In the genomic region with DNA sequence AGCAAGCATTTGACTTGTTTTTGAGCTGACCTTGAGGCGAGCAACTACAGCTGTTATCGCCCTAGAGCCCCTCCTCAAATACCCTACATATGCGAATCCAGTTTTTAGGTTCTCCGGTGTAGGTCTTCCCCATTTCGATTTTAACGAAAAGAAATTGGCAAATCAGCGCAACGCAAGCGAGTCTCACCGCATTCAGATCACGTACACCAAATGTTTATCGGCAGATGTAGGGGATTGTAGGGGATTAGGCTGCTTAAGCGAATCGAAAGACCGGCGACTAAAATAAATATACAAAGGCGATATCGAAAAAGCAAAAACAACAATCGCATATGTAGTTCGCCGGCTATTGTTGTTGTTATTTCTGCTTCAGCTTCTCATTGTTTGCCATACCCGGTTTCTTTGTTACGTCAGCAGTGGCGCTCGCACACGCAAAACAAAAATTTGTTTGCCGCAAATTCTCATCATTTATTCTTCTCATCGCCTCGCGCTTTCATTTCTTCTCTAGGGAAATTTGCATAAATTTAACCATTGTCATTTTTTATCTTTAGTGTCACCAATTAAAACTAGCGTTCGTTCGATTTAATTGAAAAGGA, we compare ENCODE assay signal across 5 fruit fly cellular contexts.
TF ChIP-seq lines count a peak whose summit lies in the region.

No protein-coding gene starts in this region.

TF ChIP-seq in whole organism, adult, 20 proteins besides CTCF, POLR2A, EP300 and RAD21 (continued from another document):
- TF ChIP-seq Clk (GFP tag; optimal IDR thresholded peaks at IDR 0.05; lab: Kevin White, UChicago) = peak; percentile 61
- peak; percentile 10 for TF ChIP-seq cic (GFP tag; optimal IDR thresholded peaks at IDR 0.05; lab: Kevin White, UChicago)
- TF ChIP-seq CG7101 (tag; optimal IDR thresholded peaks at IDR 0.05; lab: Kevin White, UChicago) = peak; percentile 81

TF ChIP-seq in whole organism, embryonic, 481 proteins besides CTCF, POLR2A, EP300 and RAD21 (continued from another document and continues in another):
- TF ChIP-seq disco-r (GFP tag; optimal IDR thresholded peaks at IDR 0.05; lab: Kevin White, UChicago) (peak; percentile 69), pb (GFP tag; optimal IDR thresholded peaks at IDR 0.05; lab: Kevin White, UChicago) (peak; percentile 66), Bteb2 (GFP tag; optimal IDR thresholded peaks at IDR 0.05; lab: Kevin White, UChicago) (peak; percentile 65), CG2712 (tag; optimal IDR thresholded peaks at IDR 0.05; lab: Kevin White, UChicago) (peak; percentile 45), CG32532 (GFP tag; IDR thresholded peaks at IDR 0.05; lab: Robert Waterston, UW) (peak; percentile 85), kay (GFP tag; optimal IDR thresholded peaks at IDR 0.05; lab: Kevin White, UChicago) (peak; percentile 4), Stat92E (GFP tag; optimal IDR thresholded peaks at IDR 0.05; lab: Kevin White, UChicago) (no peak), Dbx (GFP tag; IDR thresholded peaks at IDR 0.05; lab: Robert Waterston, UW) (peak; percentile 81), CG8944 (GFP tag; optimal IDR thresholded peaks at IDR 0.05; lab: Kevin White, UChicago) (peak; percentile 61), lmd (GFP tag; IDR thresholded peaks at IDR 0.05; lab: Robert Waterston, UW) (peak; percentile 76; the same call in 1 of the 2 replicates), da (GFP tag; optimal IDR thresholded peaks at IDR 0.05; lab: Kevin White, UChicago) (peak; percentile 45), Fer1 (GFP tag; optimal IDR thresholded peaks at IDR 0.05; lab: Kevin White, UChicago) (peak; percentile 52), stc (GFP tag; IDR thresholded peaks at IDR 0.05; lab: Robert Waterston, UW) (peak; percentile 39; the same call in 1 of the 2 replicates), gcm2 (GFP tag; optimal IDR thresholded peaks at IDR 0.05; lab: Kevin White, UChicago) (peak; percentile 27), zen2 (GFP tag; IDR thresholded peaks at IDR 0.05; lab: Robert Waterston, UW; ENCODE audit: partially characterized antibody) (no peak), mam (GFP tag; optimal IDR thresholded peaks at IDR 0.05; lab: Kevin White, UChicago) (peak; percentile 88), CG4730 (GFP tag; IDR thresholded peaks at IDR 0.05; lab: Robert Waterston, UW) (peak; percentile 26; the same call in 1 of the 2 replicates), chn (GFP tag; optimal IDR thresholded peaks at IDR 0.05; lab: Kevin White, UChicago) (peak; percentile 58), CG1647 (GFP tag; optimal IDR thresholded peaks at IDR 0.05; lab: Kevin White, UChicago) (peak; percentile 53), trh (GFP tag; optimal IDR thresholded peaks at IDR 0.05; lab: Kevin White, UChicago) (no peak), CG17385 (GFP tag; optimal IDR thresholded peaks at IDR 0.05; lab: Kevin White, UChicago) (peak; percentile 25), Blimp-1 (GFP tag; optimal IDR thresholded peaks at IDR 0.05; lab: Kevin White, UChicago) (peak; percentile 21), CG9932 (GFP tag; IDR thresholded peaks at IDR 0.05; lab: Robert Waterston, UW) (peak; percentile 93), ERR (GFP tag; optimal IDR thresholded peaks at IDR 0.05; lab: Kevin White, UChicago) (peak; percentile 78), Ets65A (GFP tag; lab: Kevin White, UChicago) (peak; percentile 96), CG15011 (GFP tag; optimal IDR thresholded peaks at IDR 0.05; lab: Kevin White, UChicago) (no peak), CG10565 (GFP tag; optimal IDR thresholded peaks at IDR 0.05; lab: Kevin White, UChicago) (no peak), CG32772 (GFP tag; IDR thresholded peaks at IDR 0.05; lab: Robert Waterston, UW) (peak; percentile 63; the same call in 1 of the 2 replicates), CG11398 (GFP tag; optimal IDR thresholded peaks at IDR 0.05; lab: Kevin White, UChicago) (peak; percentile 56)

TF ChIP-seq in whole organism, prepupa, 60 proteins besides CTCF, POLR2A, EP300 and RAD21 (continued from another document and continues in another):
- TF ChIP-seq CG3032 (tag; optimal IDR thresholded peaks at IDR 0.05; lab: Kevin White, UChicago) (peak; percentile 90), Sox102F (GFP tag; optimal IDR thresholded peaks at IDR 0.05; lab: Kevin White, UChicago) (peak; percentile 91), CG4318 (GFP tag; optimal IDR thresholded peaks at IDR 0.05; lab: Kevin White, UChicago) (peak; percentile 65), cyc (GFP tag; optimal IDR thresholded peaks at IDR 0.05; lab: Kevin White, UChicago) (peak; percentile 95), svp (GFP tag; lab: Kevin White, UChicago) (peak; percentile 97), eg (GFP tag; IDR thresholded peaks at IDR 0.05; lab: Robert Waterston, UW) (peak; percentile 89), ss (GFP tag; optimal IDR thresholded peaks at IDR 0.05; lab: Kevin White, UChicago) (peak; percentile 86 to 92), CG6854 (GFP tag; optimal IDR thresholded peaks at IDR 0.05; lab: Kevin White, UChicago) (no peak), CG8319 (GFP tag; optimal IDR thresholded peaks at IDR 0.05; lab: Kevin White, UChicago) (peak; percentile 78), Eip78C (GFP tag; lab: Kevin White, UChicago) (peak; percentile 97), CG1621 (tag; optimal IDR thresholded peaks at IDR 0.05; lab: Kevin White, UChicago) (peak; percentile 95), Hr38 (GFP tag; optimal IDR thresholded peaks at IDR 0.05; lab: Kevin White, UChicago) (no peak), vri (GFP tag; optimal IDR thresholded peaks at IDR 0.05; lab: Kevin White, UChicago) (peak; percentile 98), pdm3 (GFP tag; optimal IDR thresholded peaks at IDR 0.05; lab: Kevin White, UChicago) (peak; percentile 95), spab (GFP tag; optimal IDR thresholded peaks at IDR 0.05; lab: Kevin White, UChicago) (peak; percentile 91), CG7368 (GFP tag; optimal IDR thresholded peaks at IDR 0.05; lab: Kevin White, UChicago) (peak; percentile 96), Hr39 (GFP tag; optimal IDR thresholded peaks at IDR 0.05; lab: Kevin White, UChicago) (peak; percentile 96), Smox (GFP tag; optimal IDR thresholded peaks at IDR 0.05; lab: Kevin White, UChicago) (peak; percentile 90), Sox15 (GFP tag; optimal IDR thresholded peaks at IDR 0.05; lab: Kevin White, UChicago) (peak; percentile 92), esn (GFP tag; optimal IDR thresholded peaks at IDR 0.05; lab: Kevin White, UChicago) (peak; percentile 94), lz (GFP tag; optimal IDR thresholded peaks at IDR 0.05; lab: Kevin White, UChicago) (peak; percentile 95), CG10669 (GFP tag; optimal IDR thresholded peaks at IDR 0.05; lab: Kevin White, UChicago) (peak; percentile 95), fkh (GFP tag; optimal IDR thresholded peaks at IDR 0.05; lab: Kevin White, UChicago) (peak; percentile 89), Ets21C (GFP tag; optimal IDR thresholded peaks at IDR 0.05; lab: Kevin White, UChicago) (peak; percentile 88), Sox14 (GFP tag; optimal IDR thresholded peaks at IDR 0.05; lab: Kevin White, UChicago) (peak; percentile 97), CG34406 (GFP tag; optimal IDR thresholded peaks at IDR 0.05; lab: Kevin White, UChicago) (peak; percentile 88), Ets96B (tag; optimal IDR thresholded peaks at IDR 0.05; lab: Kevin White, UChicago) (peak; percentile 96), CG15336 (GFP tag; IDR thresholded peaks at IDR 0.05; lab: Robert Waterston, UW) (peak; percentile 78), fd85E (GFP tag; optimal IDR thresholded peaks at IDR 0.05; lab: Kevin White, UChicago) (peak; percentile 86), Hr4 (GFP tag; optimal IDR thresholded peaks at IDR 0.05; lab: Kevin White, UChicago) (peak; percentile 87), net (GFP tag; optimal IDR thresholded peaks at IDR 0.05; lab: Kevin White, UChicago) (peak; percentile 93), Eip75B (GFP tag; optimal IDR thresholded peaks at IDR 0.05; lab: Kevin White, UChicago) (peak; percentile 97)

TF ChIP-seq in whole organism, pupa, 21 proteins besides CTCF, POLR2A, EP300 and RAD21 (continued from another document):
- TF ChIP-seq CG32121 (GFP tag; IDR thresholded peaks at IDR 0.05; lab: Robert Waterston, UW) (peak; percentile 83), CG13204 (GFP tag; optimal IDR thresholded peaks at IDR 0.05; lab: Kevin White, UChicago) (peak; percentile 84)

TF ChIP-seq in whole organism, wandering third instar larva, 38 proteins besides CTCF, POLR2A, EP300 and RAD21 (continued from another document):
- TF ChIP-seq psq (GFP tag; optimal IDR thresholded peaks at IDR 0.05; lab: Kevin White, UChicago) (peak; percentile 90), Hr83 (GFP tag; optimal IDR thresholded peaks at IDR 0.05; lab: Kevin White, UChicago; ENCODE audit: poor library complexity, severe bottlenecking) (no peak), CrebA (GFP tag; optimal IDR thresholded peaks at IDR 0.05; lab: Kevin White, UChicago; ENCODE audit: borderline replicate concordance) (peak; percentile 84), Dfd (GFP tag; optimal IDR thresholded peaks at IDR 0.05; lab: Kevin White, UChicago) (no peak), fru (GFP tag; optimal IDR thresholded peaks at IDR 0.05; lab: Kevin White, UChicago) (peak; percentile 97), pan (optimal IDR thresholded peaks at IDR 0.05; lab: Kevin White, UChicago) (no peak), foxo (GFP tag; optimal IDR thresholded peaks at IDR 0.05; lab: Kevin White, UChicago) (peak; percentile 73 to 95), ey (GFP tag; optimal IDR thresholded peaks at IDR 0.05; lab: Kevin White, UChicago) (peak; percentile 95), Myc (optimal IDR thresholded peaks at IDR 0.05; lab: Kevin White, UChicago) (no peak), Mio (GFP tag; optimal IDR thresholded peaks at IDR 0.05; lab: Kevin White, UChicago) (peak; percentile 75), Jra (GFP tag; optimal IDR thresholded peaks at IDR 0.05; lab: Kevin White, UChicago) (peak; percentile 57), Sp1 (GFP tag; optimal IDR thresholded peaks at IDR 0.05; lab: Kevin White, UChicago) (peak; percentile 81), Rel (GFP tag; optimal IDR thresholded peaks at IDR 0.05; lab: Kevin White, UChicago) (no peak), Rel (tag; optimal IDR thresholded peaks at IDR 0.05; lab: Kevin White, UChicago) (peak; percentile 58), Abd-B (GFP tag; optimal IDR thresholded peaks at IDR 0.05; lab: Kevin White, UChicago) (no peak), Hnf4 (GFP tag; optimal IDR thresholded peaks at IDR 0.05; lab: Kevin White, UChicago) (peak; percentile 89), woc (GFP tag; optimal IDR thresholded peaks at IDR 0.05; lab: Kevin White, UChicago) (peak; percentile 95), OdsH (GFP tag; optimal IDR thresholded peaks at IDR 0.05; lab: Kevin White, UChicago) (peak; percentile 93), rgr (GFP tag; optimal IDR thresholded peaks at IDR 0.05; lab: Kevin White, UChicago) (peak; percentile 95)
TF ChIP-seq in whole organism, wandering third instar larva: peak in this region for 24.
